Worm (Caenorhabditis elegans) whole organism, young adult: ENCODE measurements around the gene lin-12.

Experiments
- C06A6.2 ChIP-seq: fragments of 200-800 bp; sonication (Bioruptor generic); conservative IDR thresholded peaks from 2 replicates; pipeline ENCODE4 v1.3.6; 2022; ENCODE audit warnings: missing genetic modification characterization, missing compliant biosample characterization
- F10E7.11 ChIP-seq: sonication (generic microtip); optimal IDR thresholded peaks from 2 replicates; lab custom pipeline; 2017; ENCODE audit warnings: mild to moderate bottlenecking, missing genetic modification characterization, moderate library complexity, missing compliant biosample characterization
- F33H1.4 ChIP-seq: fragments of 200-800 bp; sonication (Bioruptor generic); IDR thresholded peaks from 2 replicates; pipeline ENCODE4 v1.3.6; 2022; ENCODE audit warnings: missing genetic modification reagents, missing genetic modification characterization, missing compliant biosample characterization
- F37B4.10 ChIP-seq: fragments of 200-800 bp; sonication (Bioruptor generic); IDR thresholded peaks from 2 replicates; pipeline ENCODE4 v1.3.6; 2022; ENCODE audit warnings: missing genetic modification characterization, missing compliant biosample characterization
- F55B11.4 ChIP-seq: sonication (generic microtip); optimal IDR thresholded peaks from 2 replicates; lab custom pipeline; 2016; ENCODE audit warnings: missing compliant biosample characterization, missing genetic modification characterization, borderline replicate concordance; ENCODE audit not compliant: insufficient read depth
- F57A8.1 ChIP-seq: fragments of 200-800 bp; sonication (Bioruptor generic); optimal IDR thresholded peaks from 2 replicates; lab custom pipeline; 2018; ENCODE audit warnings: mild to moderate bottlenecking, missing genetic modification characterization, moderate library complexity, missing compliant biosample characterization
- K12H6.12 ChIP-seq: fragments of 200-800 bp; sonication (Bioruptor generic); optimal IDR thresholded peaks from 2 replicates; lab custom pipeline; 2018; ENCODE audit warnings: mild to moderate bottlenecking, missing genetic modification characterization, missing compliant biosample characterization
- T07F8.4 ChIP-seq: sonication (generic microtip); optimal IDR thresholded peaks from 2 replicates; lab custom pipeline; 2016; ENCODE audit warnings: mild to moderate bottlenecking, missing genetic modification characterization, moderate library complexity, missing compliant biosample characterization
- Y53F4B.3 ChIP-seq: fragments of 200-800 bp; sonication (Bioruptor generic); IDR thresholded peaks from 2 replicates; pipeline ENCODE4 v1.3.6; 2022; ENCODE audit warnings: missing genetic modification reagents, missing genetic modification characterization, missing compliant biosample characterization
- ama-1 ChIP-seq, 3 experiments: fragments of 150-350 bp in 1 of 3; sonication (generic microtip) in 2 of 3; optimal IDR thresholded peaks; 2 replicates each; lab custom pipeline; 2014 to 2018; ENCODE audit warnings: missing biosample characterization in 2 of 3, missing genetic modification characterization in 2 of 3, missing genetic modification reagents in 2 of 3
- atf-7 ChIP-seq: sonication (generic microtip); optimal IDR thresholded peaks from 2 replicates; lab custom pipeline; 2017; ENCODE audit warnings: mild to moderate bottlenecking, missing genetic modification characterization, missing compliant biosample characterization
- attf-5 ChIP-seq: fragments of 200-800 bp; sonication (Bioruptor generic); optimal IDR thresholded peaks from 2 replicates; lab custom pipeline; 2018; ENCODE audit warnings: mild to moderate bottlenecking, missing genetic modification characterization, missing compliant biosample characterization
- bed-1 ChIP-seq: fragments of 200-800 bp; sonication (Bioruptor generic); IDR thresholded peaks from 2 replicates; pipeline ENCODE4 v1.3.6; 2022; ENCODE audit warnings: missing genetic modification reagents, missing genetic modification characterization, missing compliant biosample characterization
- ccch-3 ChIP-seq: fragments of 200-800 bp; sonication (Bioruptor generic); optimal IDR thresholded peaks from 2 replicates; lab custom pipeline; 2018; ENCODE audit warnings: mild to moderate bottlenecking, missing genetic modification characterization, missing compliant biosample characterization
- ceh-27 ChIP-seq: fragments of 200-800 bp; sonication (Bioruptor generic); optimal IDR thresholded peaks from 2 replicates; lab custom pipeline; 2018; ENCODE audit warnings: mild to moderate bottlenecking, missing genetic modification characterization, moderate library complexity, missing compliant biosample characterization
- ceh-79 ChIP-seq: sonication (generic microtip); optimal IDR thresholded peaks from 2 replicates; lab custom pipeline; 2017; ENCODE audit warnings: mild to moderate bottlenecking, missing genetic modification characterization, missing compliant biosample characterization
- ceh-91 ChIP-seq: fragments of 200-800 bp; sonication (Bioruptor generic); IDR thresholded peaks from 2 replicates; pipeline ENCODE4 v1.3.6; 2022; ENCODE audit warnings: missing genetic modification reagents, missing genetic modification characterization, missing compliant biosample characterization
- chd-7 ChIP-seq: sonication (generic microtip); optimal IDR thresholded peaks from 2 replicates; lab custom pipeline; 2016; ENCODE audit warnings: mild to moderate bottlenecking, missing genetic modification characterization, moderate library complexity, missing compliant biosample characterization
- gei-17 ChIP-seq: fragments of 200-800 bp; sonication (Bioruptor generic); optimal IDR thresholded peaks from 2 replicates; lab custom pipeline; 2018; ENCODE audit warnings: mild to moderate bottlenecking, missing genetic modification characterization, missing compliant biosample characterization
- hlh-26 ChIP-seq: fragments of 200-800 bp; sonication (Bioruptor generic); conservative IDR thresholded peaks from 2 replicates; pipeline ENCODE4 v1.3.6; 2022; ENCODE audit warnings: missing genetic modification reagents, missing genetic modification characterization, missing compliant biosample characterization
- hmg-20 ChIP-seq: fragments of 200-800 bp; sonication (Bioruptor generic); IDR thresholded peaks from 2 replicates; pipeline ENCODE4 v1.3.6; 2022; ENCODE audit warnings: missing genetic modification reagents, missing genetic modification characterization, missing compliant biosample characterization
- hrde-1 ChIP-seq: sonication (generic microtip); optimal IDR thresholded peaks from 2 replicates; lab custom pipeline; 2016; ENCODE audit warnings: missing genetic modification characterization, mild to moderate bottlenecking, missing compliant biosample characterization, moderate library complexity, missing genotype, missing genetic modification reagents, borderline replicate concordance
- hsf-1 ChIP-seq: fragments of 200-800 bp; sonication (Bioruptor generic); IDR thresholded peaks from 2 replicates; pipeline ENCODE4 v1.3.6; 2022; ENCODE audit warnings: missing genetic modification reagents, missing genetic modification characterization, missing compliant biosample characterization
- lag-1 ChIP-seq: fragments of 200-800 bp; sonication (Bioruptor generic); IDR thresholded peaks from 2 replicates; pipeline ENCODE4 v1.3.6; 2022; ENCODE audit warnings: missing genetic modification reagents, missing genetic modification characterization, missing compliant biosample characterization
- let-526 ChIP-seq: fragments of 200-800 bp; sonication (Bioruptor generic); IDR thresholded peaks from 2 replicates; pipeline ENCODE4 v1.3.6; 2022; ENCODE audit warnings: missing genetic modification reagents, missing genetic modification characterization, missing compliant biosample characterization
- let-607 ChIP-seq, 2 experiments: fragments of 200-800 bp in 1 of 2; sonication (Bioruptor generic) in 1 of 2; sonication (generic microtip) in 1 of 2; optimal IDR thresholded peaks; 2 replicates each; lab custom pipeline; 2016 to 2018; ENCODE audit warnings: mild to moderate bottlenecking in 2 of 2, missing compliant biosample characterization in 2 of 2, missing genetic modification characterization in 2 of 2, moderate library complexity in 2 of 2, missing genotype in 1 of 2
- lin-40 ChIP-seq: sonication (generic microtip); optimal IDR thresholded peaks from 2 replicates; lab custom pipeline; 2016; ENCODE audit warnings: missing genetic modification characterization, mild to moderate bottlenecking, missing compliant biosample characterization, missing genotype, missing genetic modification reagents
- lin-54 ChIP-seq: fragments of 200-800 bp; sonication (Bioruptor generic); optimal IDR thresholded peaks from 2 replicates; lab custom pipeline; 2018; ENCODE audit warnings: mild to moderate bottlenecking, missing genetic modification characterization, missing compliant biosample characterization
- lsl-1 ChIP-seq: fragments of 200-800 bp; sonication (Bioruptor generic); optimal IDR thresholded peaks from 2 replicates; lab custom pipeline; 2018; ENCODE audit warnings: mild to moderate bottlenecking, missing genetic modification characterization, moderate library complexity, missing compliant biosample characterization
- madf-10 ChIP-seq: sonication (generic microtip); optimal IDR thresholded peaks from 2 replicates; lab custom pipeline; 2016; ENCODE audit warnings: mild to moderate bottlenecking, missing genetic modification characterization, missing compliant biosample characterization
- madf-6 ChIP-seq: fragments of 200-800 bp; sonication (Bioruptor generic); IDR thresholded peaks from 2 replicates; pipeline ENCODE4 v1.3.6; 2022; ENCODE audit warnings: missing genetic modification reagents, missing genetic modification characterization, missing compliant biosample characterization
- madf-8 ChIP-seq: fragments of 200-800 bp; sonication (Bioruptor generic); conservative IDR thresholded peaks from 2 replicates; pipeline ENCODE4 v1.3.6; 2022; ENCODE audit warnings: missing genetic modification reagents, missing genetic modification characterization, missing compliant biosample characterization
- nfyb-1 ChIP-seq: fragments of 200-800 bp; sonication (Bioruptor generic); IDR thresholded peaks from 2 replicates; pipeline ENCODE4 v1.3.6; 2022; ENCODE audit warnings: missing genetic modification reagents, missing genetic modification characterization, missing compliant biosample characterization
- nhr-80 ChIP-seq: sonication (generic microtip); optimal IDR thresholded peaks from 2 replicates; lab custom pipeline; 2016; ENCODE audit warnings: missing genetic modification characterization, missing compliant biosample characterization
- pha-4 ChIP-seq: fragments of 150-350 bp; sonication (generic microtip); optimal IDR thresholded peaks from 2 replicates; lab custom pipeline; 2014; ENCODE audit warnings: missing biosample characterization, missing genetic modification reagents, missing genetic modification characterization
- rcor-1 ChIP-seq: fragments of 200-800 bp; sonication (Bioruptor generic); IDR thresholded peaks from 2 replicates; pipeline ENCODE4 v1.3.6; 2022; ENCODE audit warnings: missing genetic modification reagents, missing genetic modification characterization, missing compliant biosample characterization
- rec-8 ChIP-seq, 2 experiments: sonication (generic microtip); optimal IDR thresholded peaks; 2 replicates each; lab custom pipeline; 2016; ENCODE audit warnings: mild to moderate bottlenecking in 2 of 2, missing genetic modification characterization in 2 of 2, missing genetic modification reagents in 2 of 2, missing genotype in 2 of 2, missing biosample characterization in 1 of 2, missing compliant biosample characterization in 1 of 2, moderate library complexity in 1 of 2
- sea-2 ChIP-seq: fragments of 200-800 bp; sonication (Bioruptor generic); IDR thresholded peaks from 2 replicates; pipeline ENCODE4 v1.3.6; 2022; ENCODE audit warnings: missing genetic modification characterization, missing compliant biosample characterization
- snpc-3.4 ChIP-seq: sonication (generic microtip); optimal IDR thresholded peaks from 2 replicates; lab custom pipeline; 2017; ENCODE audit warnings: missing genetic modification characterization, mild to moderate bottlenecking, missing compliant biosample characterization, antibody characterized with exemption, moderate library complexity, missing genotype, missing genetic modification reagents
- unc-130 ChIP-seq: sonication (generic microtip); optimal IDR thresholded peaks from 2 replicates; lab custom pipeline; 2016; ENCODE audit warnings: missing genetic modification reagents, missing genetic modification characterization, missing compliant biosample characterization
- unc-62 ChIP-seq: fragments of 150-350 bp; optimal IDR thresholded peaks from 2 replicates; lab custom pipeline; 2014; ENCODE audit warnings: missing biosample characterization, missing genetic modification reagents, missing genetic modification characterization
- xnd-1 ChIP-seq: sonication (generic microtip); optimal IDR thresholded peaks from 2 replicates; lab custom pipeline; 2016; ENCODE audit warnings: missing genotype, missing genetic modification reagents, missing genetic modification characterization, missing compliant biosample characterization
- ztf-25 ChIP-seq: fragments of 200-800 bp; sonication (Bioruptor generic); IDR thresholded peaks from 2 replicates; pipeline ENCODE4 v1.3.6; 2022; ENCODE audit warnings: missing genetic modification reagents, missing genetic modification characterization, missing compliant biosample characterization
- ztf-28 ChIP-seq: fragments of 200-800 bp; sonication (Bioruptor generic); IDR thresholded peaks from 2 replicates; pipeline ENCODE4 v1.3.6; 2022; ENCODE audit warnings: missing genetic modification reagents, missing genetic modification characterization, missing compliant biosample characterization

The lin-12 gene

ce11 chrIII:9054414-9055147, 16.7 kb downstream of the lin-12 start, which contains the start of gene cls-2 (continued):
- TF ChIP-seq madf-8 (peak; percentile 39), T07F8.4 (tag; lab: Kevin White, UChicago) (no peak), ceh-79 (tag; lab: Kevin White, UChicago) (no peak), snpc-3.4 (tag; lab: Kevin White, UChicago) (peak; percentile 41), ztf-25 (GFP tag; lab: Robert Waterston, UW) (no peak), F55B11.4 (tag; lab: Kevin White, UChicago) (no peak), F57A8.1 (GFP tag; lab: Kevin White, UChicago) (no peak), lsl-1 (GFP tag; lab: Kevin White, UChicago) (peak; percentile 50), lin-54 (GFP tag; lab: Kevin White, UChicago) (peak; percentile 66), ceh-91 (GFP tag; lab: Robert Waterston, UW) (peak; percentile 41; the same call in 1 of the 2 replicates), hsf-1 (GFP tag; lab: Robert Waterston, UW) (peak; percentile 55; the same call in 1 of the 2 replicates), xnd-1 (tag; lab: Kevin White, UChicago) (peak; percentile 29), atf-7 (tag; lab: Kevin White, UChicago) (no peak), bed-1 (GFP tag; lab: Robert Waterston, UW) (no peak)

- peak; percentile 98 for TF ChIP-seq let-526 (GFP tag; lab: Robert Waterston, UW)
- TF ChIP-seq unc-62 (GFP tag; lab: Kevin White, UChicago): peak; percentile 8
- TF ChIP-seq F10E7.11 (tag; lab: Kevin White, UChicago): peak; percentile 82
- peak; percentile 31 for TF ChIP-seq nhr-80 (tag; lab: Kevin White, UChicago)
- no peak for TF ChIP-seq rec-8 (tag; optimal IDR thresholded peaks at IDR 0.05; lab: Kevin White, UChicago)
- peak; percentile 95 for TF ChIP-seq ceh-27
- TF ChIP-seq attf-5 (GFP tag; lab: Kevin White, UChicago): peak; percentile 80
- no peak for TF ChIP-seq hlh-26 (GFP tag; lab: Robert Waterston, UW)
- no peak for TF ChIP-seq Y53F4B.3 (GFP tag; lab: Robert Waterston, UW)
- TF ChIP-seq ccch-3 (GFP tag; lab: Kevin White, UChicago): no peak
- peak; percentile 86 for TF ChIP-seq ama-1 (optimal IDR thresholded peaks at IDR 0.05; lab: Kevin White, UChicago)
- TF ChIP-seq ama-1 (GFP tag; optimal IDR thresholded peaks at IDR 0.05; lab: Kevin White, UChicago): no peak
- TF ChIP-seq let-607 (tag; optimal IDR thresholded peaks at IDR 0.05; lab: Kevin White, UChicago): peak; percentile 95 to 98
- TF ChIP-seq madf-10 (tag; lab: Kevin White, UChicago): peak; percentile 76
- peak; percentile 79 for TF ChIP-seq madf-6
- TF ChIP-seq chd-7 (tag; lab: Kevin White, UChicago): peak; percentile 99
- no peak for TF ChIP-seq F37B4.10
- peak; percentile 87 for TF ChIP-seq rcor-1 (GFP tag; lab: Robert Waterston, UW)
- TF ChIP-seq K12H6.12: peak; percentile 96
- TF ChIP-seq pha-4: no peak
- TF ChIP-seq lin-40 (tag; lab: Kevin White, UChicago): peak; percentile 97
- 0 out of 2 replicates have a peak, but pooled peaks have one; percentile 22 for TF ChIP-seq lag-1 (GFP tag; lab: Robert Waterston, UW)
- TF ChIP-seq sea-2: peak; percentile 97
- no peak for TF ChIP-seq unc-130
- TF ChIP-seq hmg-20 (GFP tag; lab: Robert Waterston, UW): no peak
- TF ChIP-seq gei-17 (GFP tag; lab: Kevin White, UChicago): peak; percentile 92
- no peak for TF ChIP-seq hrde-1 (tag; lab: Kevin White, UChicago)
- TF ChIP-seq ztf-28 (GFP tag; lab: Robert Waterston, UW): 0 out of 2 replicates have a peak, but pooled peaks have one; percentile 56
- TF ChIP-seq C06A6.2 (GFP tag; lab: Robert Waterston, UW): peak; percentile 89
- TF ChIP-seq F33H1.4 (GFP tag; lab: Robert Waterston, UW): peak; percentile 59; the same call in 1 of the 2 replicates
- peak; percentile 98 for TF ChIP-seq atf-7 (tag; lab: Kevin White, UChicago)
- TF ChIP-seq nfyb-1 (GFP tag; lab: Robert Waterston, UW): peak; percentile 97
Measured at ce11 chrIII:9053740-9054252, 17.5 kb downstream of the lin-12 start, which contains the start of gene R107.5. Gene R107.5, minus strand, starts transcription at chrIII:9053790.
